Worm (Caenorhabditis elegans) whole organism, L3 larva: ENCODE data around the gene C01G10.14.

ENCODE experiments used
- ceh-82 ChIP-seq: fragments of 150-350 bp; optimal IDR thresholded peaks from 2 replicates; lab custom pipeline; 2014; ENCODE audit warnings: missing biosample characterization, missing genetic modification characterization
- elt-1 ChIP-seq: fragments of 150-350 bp; optimal IDR thresholded peaks from 2 replicates; lab custom pipeline; 2014; ENCODE audit warnings: missing biosample characterization, missing genetic modification characterization
- hmg-11 ChIP-seq: sonication (generic microtip); optimal IDR thresholded peaks from 2 replicates; lab custom pipeline; 2016; ENCODE audit warnings: missing genetic modification characterization, missing compliant biosample characterization
- nfya-1 ChIP-seq: sonication (generic microtip); optimal IDR thresholded peaks from 2 replicates; lab custom pipeline; 2017; ENCODE audit warnings: missing genetic modification characterization, mild to moderate bottlenecking, missing compliant biosample characterization, antibody characterized with exemption, moderate library complexity; ENCODE audit not compliant: insufficient read depth
- nhr-11 ChIP-seq: fragments of 150-350 bp; optimal IDR thresholded peaks from 2 replicates; lab custom pipeline; 2014; ENCODE audit warnings: missing biosample characterization, missing genetic modification characterization
- nhr-237 ChIP-seq: fragments of 150-350 bp; optimal IDR thresholded peaks from 2 replicates; lab custom pipeline; 2014; ENCODE audit warnings: missing biosample characterization, missing genetic modification characterization
- pha-4 ChIP-seq: fragments of 150-350 bp; optimal IDR thresholded peaks from 2 replicates; lab custom pipeline; 2014; ENCODE audit warnings: missing biosample characterization, missing genetic modification reagents, missing genetic modification characterization
- skn-1 ChIP-seq: fragments of 150-350 bp; optimal IDR thresholded peaks from 2 replicates; lab custom pipeline; 2014; ENCODE audit warnings: missing biosample characterization, missing genetic modification characterization
- snpc-4 ChIP-seq: fragments of 150-350 bp; optimal IDR thresholded peaks from 2 replicates; lab custom pipeline; 2014; ENCODE audit warnings: missing biosample characterization, missing genetic modification characterization
- unc-39 ChIP-seq: sonication (generic microtip); optimal IDR thresholded peaks from 4 replicates; lab custom pipeline; 2017; ENCODE audit warnings: missing biosample characterization, missing genetic modification characterization
- unc-62 ChIP-seq: fragments of 150-350 bp; sonication (generic microtip); optimal IDR thresholded peaks from 4 replicates; lab custom pipeline; 2014; ENCODE audit warnings: missing biosample characterization, missing genetic modification reagents, missing genetic modification characterization

ce11 chrV:15092666-15093065 is 13.1 kb downstream of the C01G10.14 start, which contains the start of gene txt-12:
- TF ChIP-seq skn-1 (tag; lab: Kevin White, UChicago) (no peak), snpc-4 (tag; lab: Kevin White, UChicago) (no peak), ceh-82 (no peak), pha-4 (tag; lab: Kevin White, UChicago) (peak; percentile 77), hmg-11 (tag; lab: Kevin White, UChicago) (no peak), unc-62 (GFP tag; lab: Kevin White, UChicago) (no peak), unc-39 (no peak), nhr-11 (tag; lab: Kevin White, UChicago) (no peak), nhr-237 (no peak), elt-1 (tag; lab: Kevin White, UChicago) (no peak), nfya-1 (no peak)
